Fruit fly (Drosophila melanogaster): ENCODE results near the gene Tgs1.

DNA sequence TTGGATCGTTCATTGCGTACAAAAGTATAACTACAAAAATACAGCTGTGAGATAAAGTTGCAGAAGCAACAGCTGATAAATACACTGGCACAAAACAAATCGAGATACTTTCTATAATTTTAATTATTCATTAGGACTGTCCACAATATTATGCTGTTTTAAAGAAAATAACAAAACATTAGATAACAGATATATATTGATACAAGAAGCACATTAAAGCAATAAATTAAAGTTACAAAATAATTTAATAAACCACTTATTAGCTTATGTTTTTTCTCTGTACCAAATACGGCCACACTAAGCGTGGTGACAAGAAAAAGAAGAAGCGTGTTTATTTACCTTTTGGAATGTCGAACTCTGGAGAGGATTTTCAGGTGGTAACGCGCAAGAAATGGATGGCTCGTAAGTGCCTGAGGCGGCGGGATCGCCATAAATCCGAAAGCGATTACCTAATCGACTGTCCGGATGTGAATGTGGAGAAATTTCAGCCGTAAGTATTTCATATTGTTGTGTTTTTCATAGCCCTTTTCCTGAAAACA lies 35.0 kb upstream of the Tgs1 start, which contains the start of the genes CG7988 and CG7183:
- TF ChIP-seq CG8478 (optimal IDR thresholded peaks at IDR 0.05): no peak
- TF ChIP-seq CTCF (optimal IDR thresholded peaks at IDR 0.05): no peak
